Fruit fly (Drosophila melanogaster) whole organism, adult: ENCODE measurements around the gene Polr3E.

Experiments
- CG11617 ChIP-seq: fragments of 200-800 bp; sonication (Bioruptor generic); optimal IDR thresholded peaks from 2 replicates; lab custom pipeline; 2017; ENCODE audit warnings: mild to moderate bottlenecking, missing biosample characterization, missing genetic modification reagents, missing genetic modification characterization
- CG12768 ChIP-seq: fragments of 200-800 bp; sonication (Bioruptor generic); optimal IDR thresholded peaks from 2 replicates; lab custom pipeline; 2017; ENCODE audit warnings: missing biosample characterization, missing genetic modification characterization, mild to moderate bottlenecking, moderate library complexity, missing genetic modification reagents
- CG14711 ChIP-seq: fragments of 200-800 bp; sonication (Bioruptor generic); optimal IDR thresholded peaks from 2 replicates; lab custom pipeline; 2018; ENCODE audit warnings: missing biosample characterization, mild to moderate bottlenecking, missing genetic modification characterization, moderate library complexity
- CG1620 ChIP-seq: fragments of 200-800 bp; sonication (Bioruptor generic); optimal IDR thresholded peaks from 2 replicates; lab custom pipeline; 2016; ENCODE audit warnings: missing biosample characterization, missing genetic modification characterization
- CG33017 ChIP-seq: fragments of 200-800 bp; sonication (Bioruptor generic); optimal IDR thresholded peaks from 2 replicates; lab custom pipeline; 2018; ENCODE audit warnings: missing biosample characterization, mild to moderate bottlenecking, missing genetic modification characterization, moderate library complexity
- CG5204 ChIP-seq: fragments of 200-800 bp; sonication (Bioruptor generic); optimal IDR thresholded peaks from 2 replicates; lab custom pipeline; 2016; ENCODE audit warnings: missing biosample characterization, missing genetic modification characterization
- CG7045 ChIP-seq: fragments of 200-800 bp; sonication (Bioruptor generic); optimal IDR thresholded peaks from 2 replicates; lab custom pipeline; 2017; ENCODE audit warnings: missing biosample characterization, mild to moderate bottlenecking, missing genetic modification characterization
- CG7101 ChIP-seq: fragments of 200-800 bp; sonication (Bioruptor generic); optimal IDR thresholded peaks from 2 replicates; lab custom pipeline; 2018; ENCODE audit warnings: missing biosample characterization, mild to moderate bottlenecking, missing genetic modification characterization, moderate library complexity
- Clk ChIP-seq: fragments of 200-800 bp; sonication (Bioruptor generic); optimal IDR thresholded peaks from 2 replicates; lab custom pipeline; 2017; ENCODE audit warnings: missing biosample characterization, missing genetic modification characterization
- Crg-1 ChIP-seq: fragments of 200-800 bp; sonication (Bioruptor generic); optimal IDR thresholded peaks from 2 replicates; lab custom pipeline; 2016; ENCODE audit warnings: missing biosample characterization, missing genetic modification characterization
- Hr96 ChIP-seq: fragments of 200-800 bp; sonication (Bioruptor generic); optimal IDR thresholded peaks from 2 replicates; lab custom pipeline; 2016; ENCODE audit warnings: missing biosample characterization, missing genetic modification characterization
- Mnt ChIP-seq: fragments of 200-800 bp; sonication (Bioruptor generic); optimal IDR thresholded peaks from 2 replicates; lab custom pipeline; 2016; ENCODE audit warnings: missing biosample characterization, mild to moderate bottlenecking, missing genetic modification characterization
- bab1 ChIP-seq: fragments of 200-800 bp; sonication (Bioruptor generic); optimal IDR thresholded peaks from 3 replicates; lab custom pipeline; 2019; ENCODE audit warnings: missing biosample characterization, mild to moderate bottlenecking, missing genetic modification characterization, moderate library complexity
- cic ChIP-seq: fragments of 200-800 bp; sonication (Bioruptor generic); optimal IDR thresholded peaks from 2 replicates; lab custom pipeline; 2017; ENCODE audit warnings: missing biosample characterization, mild to moderate bottlenecking, missing genetic modification characterization, moderate library complexity
- cnc ChIP-seq, 2 experiments: fragments of >200 bp; optimal IDR thresholded peaks; 2 replicates each; lab custom pipeline; 2017
- kay ChIP-seq: fragments of 200-800 bp; sonication (Bioruptor generic); peaks from one replicate; lab custom pipeline; 2016; ENCODE audit warnings: missing biosample characterization, missing genetic modification characterization, borderline replicate concordance
- pad ChIP-seq: fragments of 200-800 bp; sonication (Bioruptor generic); optimal IDR thresholded peaks from 3 replicates; lab custom pipeline; 2017; ENCODE audit warnings: missing biosample characterization, missing genetic modification characterization, mild to moderate bottlenecking, moderate library complexity, missing genetic modification reagents
- tj ChIP-seq: fragments of 200-800 bp; sonication (Bioruptor generic); optimal IDR thresholded peaks from 3 replicates; lab custom pipeline; 2017; ENCODE audit warnings: missing biosample characterization, mild to moderate bottlenecking, missing genetic modification characterization, moderate library complexity
- toe ChIP-seq: fragments of 200-800 bp; sonication (Bioruptor generic); optimal IDR thresholded peaks from 2 replicates; lab custom pipeline; 2016; ENCODE audit warnings: missing biosample characterization, missing genetic modification characterization

Polr3E gene

DNA sequence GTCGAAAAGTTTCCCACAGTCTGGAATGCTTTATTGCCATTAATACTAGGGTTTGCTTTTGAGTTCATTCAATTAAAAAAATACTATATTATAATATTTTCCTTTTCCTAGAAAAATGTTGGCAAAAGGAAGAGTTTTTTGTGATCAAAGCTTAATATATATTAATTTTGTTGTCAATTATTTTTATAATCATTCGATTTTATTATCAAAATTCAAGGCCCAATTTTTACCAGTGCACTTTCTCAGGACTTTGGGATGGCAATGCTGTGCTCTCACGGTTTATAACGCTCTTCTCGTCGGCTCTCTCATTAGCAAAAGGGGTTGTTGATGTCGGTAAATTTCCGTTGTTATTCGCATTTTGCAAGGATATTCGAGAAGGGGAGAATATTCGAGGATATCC lies 15.4 kb downstream of the Polr3E start:
- no peak for TF ChIP-seq CG5204 (GFP tag; lab: Kevin White, UChicago)
- no peak for TF ChIP-seq CG7045 (GFP tag; lab: Kevin White, UChicago)

DNA sequence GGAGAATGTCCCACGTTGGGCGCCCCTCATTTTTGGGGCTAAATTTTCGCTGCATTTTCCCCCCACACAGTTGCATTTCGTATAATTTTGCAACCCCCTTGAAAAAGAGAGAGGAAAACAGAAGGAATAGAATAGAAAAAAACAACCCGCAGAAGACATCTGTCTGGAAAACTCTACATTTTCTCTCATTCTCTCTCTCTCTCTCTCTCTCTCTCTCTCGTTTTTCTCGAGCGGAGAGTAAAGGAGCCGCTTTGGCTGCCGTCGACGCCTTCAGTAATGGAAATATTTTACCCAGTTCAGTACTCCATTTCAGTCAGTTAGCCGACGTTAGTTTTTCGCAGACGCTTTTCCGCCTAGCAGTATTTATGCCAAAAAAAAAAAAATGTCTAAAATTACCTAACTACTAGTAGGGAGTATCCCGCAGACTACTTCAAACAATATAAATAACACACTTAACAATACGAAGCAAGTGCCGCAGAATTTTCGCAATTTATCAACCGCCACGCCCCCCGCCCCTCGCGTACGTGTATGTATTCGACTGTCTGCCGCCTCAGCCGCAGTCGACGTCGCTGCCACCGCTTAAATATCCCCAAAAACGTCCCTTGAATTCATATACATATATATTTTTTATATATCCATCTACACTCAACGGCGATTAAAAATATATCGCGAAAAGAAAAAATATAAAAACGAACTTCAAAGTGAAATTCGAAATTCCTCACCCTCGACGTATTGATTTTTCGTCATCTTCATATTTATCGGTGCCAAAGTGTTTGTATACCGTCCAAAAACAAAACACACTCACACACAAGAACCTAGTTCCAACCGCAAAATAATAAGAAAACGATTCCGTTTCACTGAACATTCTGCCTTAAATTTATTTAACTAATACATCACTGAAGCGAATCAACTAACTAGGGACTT lies 16.4 kb downstream of the Polr3E start:
- no peak for TF ChIP-seq tj (GFP tag; lab: Kevin White, UChicago)
- TF ChIP-seq CG7045 (GFP tag; lab: Kevin White, UChicago), result no peak
- peak; percentile 37 for TF ChIP-seq kay (GFP tag; lab: Kevin White, UChicago)

DNA sequence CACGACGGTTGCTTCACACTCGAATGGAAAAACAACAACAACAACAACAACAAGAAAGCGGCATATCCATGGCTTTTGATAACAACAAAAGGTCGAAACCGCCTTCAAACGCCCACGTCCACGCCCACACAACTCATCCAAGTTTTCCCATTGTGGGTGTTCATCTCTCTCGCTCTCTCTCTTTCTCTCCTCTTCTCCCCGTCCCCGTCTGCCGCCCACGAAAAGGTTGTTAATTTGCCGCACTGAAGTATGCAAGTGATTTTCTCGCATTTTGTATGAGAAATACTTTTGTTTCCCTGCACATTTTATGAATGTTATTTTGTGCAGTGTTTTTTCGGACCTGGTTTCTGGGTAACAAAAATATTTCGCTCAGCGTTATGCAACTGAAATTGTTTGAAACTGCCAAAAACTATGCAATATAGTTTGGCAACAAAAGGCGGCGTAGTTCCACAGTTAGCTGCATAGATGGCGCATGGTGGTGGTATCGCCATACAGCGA lies 17.8 kb downstream of the Polr3E start:
- TF ChIP-seq CG11617, result no peak
- peak; percentile 39 for TF ChIP-seq pad (GFP tag; lab: Kevin White, UChicago)
- peak; percentile 71 for TF ChIP-seq bab1
- no peak for TF ChIP-seq CG14711 (tag; lab: Kevin White, UChicago)
- TF ChIP-seq cic (GFP tag; lab: Kevin White, UChicago), result no peak
- TF ChIP-seq CG1620 (GFP tag; lab: Kevin White, UChicago), result no peak
- TF ChIP-seq CG7045 (GFP tag; lab: Kevin White, UChicago), result no peak
- no peak for TF ChIP-seq CG5204 (GFP tag; lab: Kevin White, UChicago)
- TF ChIP-seq Hr96 (GFP tag; lab: Kevin White, UChicago), result peak; percentile 16
- no peak for TF ChIP-seq tj (GFP tag; lab: Kevin White, UChicago)
- TF ChIP-seq Mnt (GFP tag; lab: Kevin White, UChicago), result no peak
- no peak for TF ChIP-seq CG7101
- no peak for TF ChIP-seq Clk (GFP tag; lab: Kevin White, UChicago)

- TF ChIP-seq CG33017 (tag; lab: Kevin White, UChicago) (no peak), CG1620 (GFP tag; lab: Kevin White, UChicago) (no peak), toe (GFP tag; lab: Kevin White, UChicago) (no peak), kay (GFP tag; lab: Kevin White, UChicago) (peak; percentile 15), cic (GFP tag; lab: Kevin White, UChicago) (peak; percentile 0)
Observed at dm6 chr3L:21050068-21050736, 18.6 kb downstream of the Polr3E start.

DNA sequence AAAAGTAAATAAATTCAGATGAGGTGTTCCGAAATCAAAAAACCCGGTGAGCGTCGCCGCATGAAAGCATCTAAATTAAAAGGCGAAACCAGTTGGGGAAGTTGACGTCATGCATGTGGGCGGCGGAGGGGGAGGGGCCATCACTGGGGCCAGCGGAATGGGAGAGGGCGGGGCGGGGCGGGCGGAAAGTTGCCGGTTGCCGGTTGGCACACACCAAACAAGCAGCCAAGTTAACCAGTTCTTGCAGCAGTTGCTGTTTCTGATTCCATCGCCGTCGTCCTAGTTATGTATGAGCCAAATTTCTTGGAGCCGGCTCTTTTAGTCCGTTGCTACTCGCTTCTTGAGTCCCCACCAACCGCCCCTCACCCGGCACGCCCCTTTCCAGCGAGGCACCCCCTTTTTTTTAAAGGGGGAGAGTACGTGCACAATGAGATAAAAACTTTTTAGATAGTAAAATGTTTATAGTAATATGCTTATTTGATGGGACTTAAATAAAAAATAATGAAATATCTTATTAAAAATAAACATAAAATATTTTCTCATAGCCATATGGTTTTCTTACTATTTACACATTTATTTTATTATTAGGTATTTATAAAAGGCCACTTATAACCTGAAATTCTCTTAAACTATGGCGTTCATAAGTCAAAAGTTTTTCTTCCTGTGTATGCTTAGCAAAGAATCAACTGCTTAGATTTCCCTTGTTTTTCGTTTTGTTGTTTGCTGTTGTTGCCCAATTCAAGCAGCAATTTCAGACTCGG lies 20.7 kb downstream of the Polr3E start:
- TF ChIP-seq Clk (GFP tag; lab: Kevin White, UChicago), result no peak
- no peak for TF ChIP-seq kay (GFP tag; lab: Kevin White, UChicago)
- TF ChIP-seq tj (GFP tag; lab: Kevin White, UChicago), result no peak
- no peak for TF ChIP-seq cnc (optimal IDR thresholded peaks at IDR 0.05; lab: Kevin White, UChicago)
- no peak for TF ChIP-seq bab1
- TF ChIP-seq CG7045 (GFP tag; lab: Kevin White, UChicago), result no peak
- TF ChIP-seq pad (GFP tag; lab: Kevin White, UChicago), result no peak
- no peak for TF ChIP-seq CG1620 (GFP tag; lab: Kevin White, UChicago)
- TF ChIP-seq CG5204 (GFP tag; lab: Kevin White, UChicago), result no peak
- no peak for TF ChIP-seq Hr96 (GFP tag; lab: Kevin White, UChicago)
- TF ChIP-seq CG12768, result no peak
- no peak for TF ChIP-seq toe (GFP tag; lab: Kevin White, UChicago)
- no peak for TF ChIP-seq Mnt (GFP tag; lab: Kevin White, UChicago)
- no peak for TF ChIP-seq Crg-1 (GFP tag; lab: Kevin White, UChicago)
- TF ChIP-seq cic (GFP tag; lab: Kevin White, UChicago), result no peak
- no peak for TF ChIP-seq CG11617
- no peak for TF ChIP-seq CG14711 (tag; lab: Kevin White, UChicago)

- peak; percentile 48 for TF ChIP-seq kay (GFP tag; lab: Kevin White, UChicago)
- TF ChIP-seq CG7045 (GFP tag; lab: Kevin White, UChicago), result no peak
Observed at dm6 chr3L:21053763-21054162, 22.1 kb downstream of the Polr3E start.
